Worm (Caenorhabditis elegans) whole organism, L1 larva: ENCODE measurements around the gene T01H10.11.

Experiments used
- C04F5.9 ChIP-seq: sonication (generic microtip); optimal IDR thresholded peaks from 2 replicates; lab custom pipeline; 2016; ENCODE audit warnings: missing genetic modification characterization, missing compliant biosample characterization
- C34B4.2 ChIP-seq: sonication (generic microtip); optimal IDR thresholded peaks from 2 replicates; lab custom pipeline; 2017; ENCODE audit warnings: mild to moderate bottlenecking, missing genetic modification characterization, missing compliant biosample characterization
- F16B12.6 ChIP-seq: fragments of 150-350 bp; optimal IDR thresholded peaks from 2 replicates; lab custom pipeline; 2014; ENCODE audit warnings: missing biosample characterization, missing genetic modification characterization
- Y116A8C.19 ChIP-seq: sonication (generic microtip); optimal IDR thresholded peaks from 2 replicates; lab custom pipeline; 2016; ENCODE audit warnings: missing compliant biosample characterization, missing genetic modification characterization, borderline replicate concordance
- aha-1 ChIP-seq: fragments of 150-350 bp; optimal IDR thresholded peaks from 2 replicates; lab custom pipeline; 2014; ENCODE audit warnings: missing biosample characterization, missing genetic modification characterization
- ama-1 ChIP-seq: fragments of 150-350 bp; optimal IDR thresholded peaks from 2 replicates; lab custom pipeline; 2014
- ceh-8 ChIP-seq: fragments of 200-800 bp; sonication (Bioruptor generic); optimal IDR thresholded peaks from 2 replicates; lab custom pipeline; 2018; ENCODE audit warnings: mild to moderate bottlenecking, missing genetic modification characterization, moderate library complexity, missing compliant biosample characterization
- ceh-82 ChIP-seq, 3 experiments: fragments of 150-350 bp in 1 of 3; sonication (generic microtip) in 2 of 3; optimal IDR thresholded peaks; 2 replicates each; lab custom pipeline; 2014 to 2017; ENCODE audit warnings: missing biosample characterization in 3 of 3, missing genetic modification characterization in 3 of 3
- ceh-88 ChIP-seq: fragments of 200-800 bp; sonication (Bioruptor generic); IDR thresholded peaks from 2 replicates; pipeline ENCODE4 v1.3.6; 2022; ENCODE audit warnings: missing genetic modification characterization, missing compliant biosample characterization
- dsc-1 ChIP-seq: sonication (generic microtip); optimal IDR thresholded peaks from 2 replicates; lab custom pipeline; 2016; ENCODE audit warnings: mild to moderate bottlenecking, missing genetic modification characterization, missing compliant biosample characterization
- efl-3 ChIP-seq: fragments of 200-800 bp; sonication (Bioruptor generic); optimal IDR thresholded peaks from 2 replicates; lab custom pipeline; 2018; ENCODE audit warnings: mild to moderate bottlenecking, missing genetic modification characterization, missing compliant biosample characterization
- fkh-10 ChIP-seq: sonication (generic microtip); optimal IDR thresholded peaks from 2 replicates; lab custom pipeline; 2017; ENCODE audit warnings: missing biosample characterization, missing genetic modification reagents, missing genetic modification characterization
- fkh-4 ChIP-seq: sonication (generic microtip); optimal IDR thresholded peaks from 2 replicates; lab custom pipeline; 2016; ENCODE audit warnings: missing compliant biosample characterization, missing genetic modification characterization, borderline replicate concordance
- fos-1 ChIP-seq: fragments of 150-350 bp; optimal IDR thresholded peaks from 2 replicates; lab custom pipeline; 2014; ENCODE audit warnings: missing biosample characterization, missing genetic modification characterization
- grh-1 ChIP-seq: fragments of 200-800 bp; sonication (Bioruptor generic); IDR thresholded peaks from 2 replicates; pipeline ENCODE4 v1.3.6; 2022; ENCODE audit warnings: missing genetic modification reagents, missing genetic modification characterization, missing compliant biosample characterization
- hlh-4 ChIP-seq: sonication (generic microtip); optimal IDR thresholded peaks from 2 replicates; lab custom pipeline; 2016; ENCODE audit warnings: mild to moderate bottlenecking, missing genetic modification characterization, missing compliant biosample characterization
- irx-1 ChIP-seq: sonication (generic microtip); optimal IDR thresholded peaks from 2 replicates; lab custom pipeline; 2016; ENCODE audit warnings: missing genetic modification characterization, missing compliant biosample characterization
- lin-13 ChIP-seq: fragments of 150-350 bp; optimal IDR thresholded peaks from 2 replicates; lab custom pipeline; 2014; ENCODE audit warnings: missing biosample characterization, missing genetic modification reagents, missing genetic modification characterization
- lin-14 ChIP-seq: fragments of 200-800 bp; sonication (Bioruptor generic); optimal IDR thresholded peaks from 2 replicates; lab custom pipeline; 2018; ENCODE audit warnings: mild to moderate bottlenecking, missing genetic modification characterization, moderate library complexity, missing compliant biosample characterization
- lin-15B ChIP-seq: fragments of 150-350 bp; sonication (generic microtip); optimal IDR thresholded peaks from 3 replicates; lab custom pipeline; 2014; ENCODE audit warnings: missing biosample characterization, missing genetic modification characterization
- lin-39 ChIP-seq: fragments of 150-350 bp; optimal IDR thresholded peaks from 2 replicates; lab custom pipeline; 2014; ENCODE audit warnings: missing biosample characterization, missing genetic modification reagents, missing genetic modification characterization
- lir-3 ChIP-seq: sonication (generic microtip); optimal IDR thresholded peaks from 2 replicates; lab custom pipeline; 2016; ENCODE audit warnings: mild to moderate bottlenecking, missing genetic modification characterization, moderate library complexity, missing compliant biosample characterization; ENCODE audit not compliant: poor library complexity
- mab-9 ChIP-seq: fragments of 200-800 bp; sonication (Bioruptor generic); IDR thresholded peaks from 2 replicates; pipeline ENCODE4 v1.3.6; 2022; ENCODE audit warnings: missing genetic modification reagents, missing genetic modification characterization, missing compliant biosample characterization
- mdl-1 ChIP-seq, 2 experiments: fragments of 150-350 bp; optimal IDR thresholded peaks; 2 replicates each; lab custom pipeline; 2014 to 2017; ENCODE audit warnings: missing biosample characterization in 2 of 2, missing genetic modification characterization in 2 of 2, inconsistent platforms in 1 of 2
- mef-2 ChIP-seq: fragments of 150-350 bp; optimal IDR thresholded peaks from 2 replicates; lab custom pipeline; 2014; ENCODE audit warnings: missing biosample characterization, missing genetic modification characterization
- mep-1 ChIP-seq: fragments of 150-350 bp; optimal IDR thresholded peaks from 2 replicates; lab custom pipeline; 2014; ENCODE audit warnings: missing biosample characterization, missing genetic modification characterization
- nhr-12 ChIP-seq: sonication (generic microtip); optimal IDR thresholded peaks from 2 replicates; lab custom pipeline; 2017; ENCODE audit warnings: missing biosample characterization, missing genetic modification characterization
- nhr-19 ChIP-seq: fragments of 200-800 bp; sonication (Bioruptor generic); conservative IDR thresholded peaks from 2 replicates; pipeline ENCODE4 v1.3.6; 2022; ENCODE audit warnings: missing genetic modification characterization, missing compliant biosample characterization
- nhr-20 ChIP-seq: sonication (generic microtip); optimal IDR thresholded peaks from 2 replicates; lab custom pipeline; 2016; ENCODE audit warnings: mild to moderate bottlenecking, missing genetic modification characterization, missing compliant biosample characterization
- nhr-28 ChIP-seq: fragments of 150-350 bp; optimal IDR thresholded peaks from 2 replicates; lab custom pipeline; 2014; ENCODE audit warnings: missing biosample characterization, missing genetic modification characterization
- nhr-71 ChIP-seq: sonication (generic microtip); optimal IDR thresholded peaks from 2 replicates; lab custom pipeline; 2016; ENCODE audit warnings: mild to moderate bottlenecking, missing genetic modification characterization, moderate library complexity, missing compliant biosample characterization
- nhr-76 ChIP-seq: sonication (generic microtip); optimal IDR thresholded peaks from 2 replicates; lab custom pipeline; 2017; ENCODE audit warnings: missing biosample characterization, missing genetic modification characterization
- nhr-84 ChIP-seq: sonication (generic microtip); optimal IDR thresholded peaks from 2 replicates; lab custom pipeline; 2017; ENCODE audit warnings: missing biosample characterization, missing genetic modification characterization
- pag-3 ChIP-seq: sonication (generic microtip); optimal IDR thresholded peaks from 2 replicates; lab custom pipeline; 2017; ENCODE audit warnings: missing genetic modification characterization, mild to moderate bottlenecking, missing compliant biosample characterization, antibody characterized with exemption, borderline replicate concordance; ENCODE audit not compliant: insufficient read depth
- pax-3 ChIP-seq: fragments of 200-800 bp; sonication (Bioruptor generic); optimal IDR thresholded peaks from 2 replicates; lab custom pipeline; 2018; ENCODE audit warnings: mild to moderate bottlenecking, missing genetic modification characterization, moderate library complexity, missing compliant biosample characterization
- skn-1 ChIP-seq: fragments of 150-350 bp; optimal IDR thresholded peaks from 2 replicates; lab custom pipeline; 2014; ENCODE audit warnings: missing biosample characterization, missing genetic modification characterization
- snpc-4 ChIP-seq: fragments of 150-350 bp; optimal IDR thresholded peaks from 2 replicates; lab custom pipeline; 2014; ENCODE audit warnings: missing biosample characterization, missing genetic modification characterization
- sup-37 ChIP-seq: fragments of 200-800 bp; sonication (Bioruptor generic); optimal IDR thresholded peaks from 2 replicates; lab custom pipeline; 2018; ENCODE audit warnings: mild to moderate bottlenecking, missing genetic modification characterization, missing compliant biosample characterization
- swsn-7 ChIP-seq: sonication (generic microtip); optimal IDR thresholded peaks from 2 replicates; lab custom pipeline; 2016; ENCODE audit warnings: missing genetic modification characterization, missing compliant biosample characterization
- unc-130 ChIP-seq: fragments of 150-350 bp; optimal IDR thresholded peaks from 2 replicates; lab custom pipeline; 2017; ENCODE audit warnings: missing biosample characterization, missing genetic modification characterization, inconsistent platforms
- unc-86 ChIP-seq: sonication (generic microtip); optimal IDR thresholded peaks from 2 replicates; lab custom pipeline; 2016; ENCODE audit warnings: missing genetic modification characterization, missing compliant biosample characterization
- xbp-1 ChIP-seq: sonication (generic microtip); optimal IDR thresholded peaks from 2 replicates; lab custom pipeline; 2016; ENCODE audit warnings: missing genetic modification characterization, missing compliant biosample characterization
- zip-4 ChIP-seq: fragments of 200-800 bp; sonication (Bioruptor generic); optimal IDR thresholded peaks from 2 replicates; lab custom pipeline; 2018; ENCODE audit warnings: mild to moderate bottlenecking, missing genetic modification characterization, moderate library complexity, missing compliant biosample characterization
- ztf-11 ChIP-seq, 2 experiments: sonication (generic microtip); optimal IDR thresholded peaks; 2 replicates each; lab custom pipeline; 2016 to 2017; ENCODE audit warnings: missing genetic modification characterization in 2 of 2, missing biosample characterization in 1 of 2, missing compliant biosample characterization in 1 of 2

T01H10.11 gene

ce11 chrX:12167632-12168377, 44.6 kb downstream of the T01H10.11 start (continued):
- no peak for TF ChIP-seq snpc-4
- no peak for TF ChIP-seq ceh-82 (tag; optimal IDR thresholded peaks at IDR 0.05; lab: Kevin White, UChicago)
- peak; percentile 55 for TF ChIP-seq nhr-71 (tag; lab: Kevin White, UChicago)
- peak in 1 of 2 experiments; percentile 66 for TF ChIP-seq mdl-1 (tag; optimal IDR thresholded peaks at IDR 0.05; lab: Kevin White, UChicago)
- no peak for TF ChIP-seq mef-2 (tag; lab: Kevin White, UChicago)
- no peak for TF ChIP-seq lin-15B (tag; lab: Kevin White, UChicago)
- no peak for TF ChIP-seq lin-13 (GFP tag; lab: Kevin White, UChicago)
- TF ChIP-seq lir-3 (tag; lab: Kevin White, UChicago), result no peak
- no peak for TF ChIP-seq F16B12.6 (tag; lab: Kevin White, UChicago)

- no peak for TF ChIP-seq mef-2 (tag; lab: Kevin White, UChicago)
- TF ChIP-seq skn-1 (tag; lab: Kevin White, UChicago), result no peak
- peak; percentile 7 for TF ChIP-seq mep-1
- TF ChIP-seq nhr-84 (tag; lab: Kevin White, UChicago), result no peak
- TF ChIP-seq ceh-8 (GFP tag; lab: Kevin White, UChicago), result no peak
- TF ChIP-seq lin-39 (tag; lab: Kevin White, UChicago), result no peak
- TF ChIP-seq nhr-28 (tag; lab: Kevin White, UChicago), result no peak
- no peak for TF ChIP-seq xbp-1
- no peak for TF ChIP-seq nhr-12 (tag; lab: Kevin White, UChicago)
- TF ChIP-seq fkh-10 (GFP tag; lab: Kevin White, UChicago), result no peak
- peak; percentile 0 for TF ChIP-seq lin-14 (GFP tag; lab: Kevin White, UChicago)
- peak; percentile 22 for TF ChIP-seq dsc-1 (tag; lab: Kevin White, UChicago)
- TF ChIP-seq swsn-7 (tag; lab: Kevin White, UChicago), result no peak
- TF ChIP-seq nhr-71 (tag; lab: Kevin White, UChicago), result peak; percentile 6
- no peak for TF ChIP-seq mab-9
These were observed 45.5 kb downstream of the T01H10.11 start for ce11 chrX:12168765-12169164.

ce11 chrX:12169390-12169789, 46.1 kb downstream of the T01H10.11 start:
- TF ChIP-seq nhr-19 (GFP tag; lab: Robert Waterston, UW) (no peak), aha-1 (tag; lab: Kevin White, UChicago) (no peak), efl-3 (GFP tag; lab: Kevin White, UChicago) (no peak), Y116A8C.19 (tag; lab: Kevin White, UChicago) (no peak), mab-9 (no peak), ama-1 (no peak), unc-130 (tag; lab: Kevin White, UChicago) (no peak), C04F5.9 (tag; lab: Kevin White, UChicago) (no peak), zip-4 (GFP tag; lab: Kevin White, UChicago) (no peak), irx-1 (tag; lab: Kevin White, UChicago) (no peak), nhr-76 (no peak), sup-37 (GFP tag; lab: Kevin White, UChicago) (no peak), nhr-20 (tag; lab: Kevin White, UChicago) (no peak)

ce11 chrX:12171631-12172348, 48.5 kb downstream of the T01H10.11 start, which contains the start of gene F57G12.1:
Gene F57G12.1, minus strand, starts transcription at chrX:12171681.
- TF ChIP-seq pax-3 (tag; lab: Kevin White, UChicago), result peak; percentile 57
- no peak for TF ChIP-seq hlh-4 (tag; lab: Kevin White, UChicago)
- no peak for TF ChIP-seq ceh-88
- TF ChIP-seq ama-1, result peak; percentile 36
- no peak for TF ChIP-seq C34B4.2 (tag; lab: Kevin White, UChicago)
- peak; percentile 84 for TF ChIP-seq nhr-71 (tag; lab: Kevin White, UChicago)
- TF ChIP-seq nhr-12 (tag; lab: Kevin White, UChicago), result no peak
- TF ChIP-seq fkh-4 (tag; lab: Kevin White, UChicago), result no peak
- no peak for TF ChIP-seq nhr-76
- TF ChIP-seq aha-1 (tag; lab: Kevin White, UChicago), result no peak
- peak; percentile 60 for TF ChIP-seq fos-1 (tag; lab: Kevin White, UChicago)
- TF ChIP-seq lin-14 (GFP tag; lab: Kevin White, UChicago), result peak; percentile 95
- TF ChIP-seq dsc-1 (tag; lab: Kevin White, UChicago), result peak; percentile 64
- TF ChIP-seq xbp-1, result peak; percentile 40
- TF ChIP-seq pag-3 (tag; lab: Kevin White, UChicago), result no peak
- peak in 1 of 2 experiments; percentile 59 for TF ChIP-seq ztf-11 (tag; optimal IDR thresholded peaks at IDR 0.05; lab: Kevin White, UChicago)
- TF ChIP-seq grh-1 (GFP tag; lab: Robert Waterston, UW), result no peak
- peak; percentile 71 for TF ChIP-seq skn-1 (tag; lab: Kevin White, UChicago)
- peak; percentile 65 for TF ChIP-seq unc-86 (tag; lab: Kevin White, UChicago)
